Worm (Caenorhabditis elegans) whole organism, mixed stage, embryonic: Measurements from ENCODE around the gene D1054.19.

Source experiments
- M03D4.4 ChIP-seq: sonication (generic microtip); optimal IDR thresholded peaks from 2 replicates; lab custom pipeline; 2017; ENCODE audit warnings: mild to moderate bottlenecking, missing genetic modification characterization, missing compliant biosample characterization
- bed-3 ChIP-seq: fragments of 200-800 bp; sonication (Bioruptor generic); optimal IDR thresholded peaks from 3 replicates; lab custom pipeline; 2018; ENCODE audit warnings: mild to moderate bottlenecking, missing genetic modification characterization, moderate library complexity, missing compliant biosample characterization
- blmp-1 ChIP-seq: fragments of 150-350 bp; optimal IDR thresholded peaks from 2 replicates; lab custom pipeline; 2014; ENCODE audit warnings: missing biosample characterization, missing genetic modification characterization
- ceh-43 ChIP-seq: fragments of 200-800 bp; sonication (Bioruptor generic); optimal IDR thresholded peaks from 2 replicates; lab custom pipeline; 2018; ENCODE audit warnings: mild to moderate bottlenecking, missing genetic modification characterization, moderate library complexity, missing compliant biosample characterization
- ceh-83 ChIP-seq: fragments of 200-800 bp; sonication (Bioruptor generic); optimal IDR thresholded peaks from 2 replicates; lab custom pipeline; 2018; ENCODE audit warnings: mild to moderate bottlenecking, missing genetic modification characterization, missing compliant biosample characterization
- ces-1 ChIP-seq: fragments of 150-350 bp; optimal IDR thresholded peaks from 2 replicates; lab custom pipeline; 2014; ENCODE audit warnings: missing biosample characterization, missing genetic modification reagents, missing genetic modification characterization
- cnd-1 ChIP-seq: fragments of 200-800 bp; sonication (Bioruptor generic); optimal IDR thresholded peaks from 2 replicates; lab custom pipeline; 2018; ENCODE audit warnings: mild to moderate bottlenecking, missing genetic modification characterization, missing compliant biosample characterization
- elt-1 ChIP-seq: sonication (generic microtip); optimal IDR thresholded peaks from 2 replicates; lab custom pipeline; 2017; ENCODE audit warnings: missing genetic modification characterization, mild to moderate bottlenecking, missing compliant biosample characterization, antibody characterized with exemption, moderate library complexity, borderline replicate concordance; ENCODE audit not compliant: insufficient read depth
- elt-3 ChIP-seq: fragments of 150-350 bp; optimal IDR thresholded peaks from 2 replicates; lab custom pipeline; 2014; ENCODE audit warnings: missing biosample characterization, missing genetic modification characterization
- flh-1 ChIP-seq: fragments of 200-800 bp; sonication (Bioruptor generic); optimal IDR thresholded peaks from 2 replicates; lab custom pipeline; 2018; ENCODE audit warnings: mild to moderate bottlenecking, missing genetic modification characterization, moderate library complexity, missing compliant biosample characterization
- ham-2 ChIP-seq: fragments of 200-800 bp; sonication (Bioruptor generic); optimal IDR thresholded peaks from 2 replicates; lab custom pipeline; 2018; ENCODE audit warnings: mild to moderate bottlenecking, missing genetic modification characterization, missing compliant biosample characterization
- hlh-1 ChIP-seq: fragments of 150-350 bp; optimal IDR thresholded peaks from 2 replicates; lab custom pipeline; 2014; ENCODE audit warnings: missing biosample characterization, missing genetic modification reagents, missing genetic modification characterization
- lin-13 ChIP-seq: fragments of 150-350 bp; optimal IDR thresholded peaks from 2 replicates; lab custom pipeline; 2014; ENCODE audit warnings: missing biosample characterization, missing genetic modification characterization
- mab-5 ChIP-seq: fragments of 150-350 bp; optimal IDR thresholded peaks from 2 replicates; lab custom pipeline; 2014; ENCODE audit warnings: missing biosample characterization, missing genetic modification characterization
- mep-1 ChIP-seq: fragments of 150-350 bp; optimal IDR thresholded peaks from 2 replicates; lab custom pipeline; 2017; ENCODE audit warnings: missing biosample characterization, missing genetic modification reagents, missing genetic modification characterization, inconsistent platforms
- mls-2 ChIP-seq: sonication (generic microtip); optimal IDR thresholded peaks from 2 replicates; lab custom pipeline; 2016; ENCODE audit warnings: mild to moderate bottlenecking, missing genetic modification characterization, moderate library complexity, missing compliant biosample characterization
- nhr-12 ChIP-seq: fragments of 150-350 bp; optimal IDR thresholded peaks from 2 replicates; lab custom pipeline; 2014; ENCODE audit warnings: missing biosample characterization, missing genetic modification characterization
- nhr-2 ChIP-seq: fragments of 150-350 bp; optimal IDR thresholded peaks from 2 replicates; lab custom pipeline; 2014; ENCODE audit warnings: missing biosample characterization, missing genetic modification characterization
- nhr-237 ChIP-seq: fragments of 150-350 bp; optimal IDR thresholded peaks from 2 replicates; lab custom pipeline; 2014; ENCODE audit warnings: missing biosample characterization, missing genetic modification characterization
- nhr-28 ChIP-seq: fragments of 150-350 bp; optimal IDR thresholded peaks from 2 replicates; lab custom pipeline; 2014; ENCODE audit warnings: missing biosample characterization, missing genetic modification characterization
- nhr-76 ChIP-seq: sonication (generic microtip); optimal IDR thresholded peaks from 2 replicates; lab custom pipeline; 2017; ENCODE audit warnings: missing biosample characterization, missing genetic modification characterization
- pha-4 ChIP-seq: fragments of 150-350 bp; optimal IDR thresholded peaks from 2 replicates; lab custom pipeline; 2018; ENCODE audit warnings: missing biosample characterization, missing genetic modification reagents, missing genetic modification characterization
- snpc-4 ChIP-seq: fragments of 150-350 bp; optimal IDR thresholded peaks from 2 replicates; lab custom pipeline; 2014; ENCODE audit warnings: missing biosample characterization, missing genetic modification characterization
- sptf-1 ChIP-seq: sonication (generic microtip); optimal IDR thresholded peaks from 2 replicates; lab custom pipeline; 2017; ENCODE audit warnings: mild to moderate bottlenecking, missing genetic modification characterization, moderate library complexity, missing compliant biosample characterization
- tbx-8 ChIP-seq: fragments of 200-800 bp; sonication (Bioruptor generic); optimal IDR thresholded peaks from 2 replicates; lab custom pipeline; 2018; ENCODE audit warnings: mild to moderate bottlenecking, missing genetic modification characterization, moderate library complexity, missing compliant biosample characterization
- unc-120 ChIP-seq: sonication (generic microtip); optimal IDR thresholded peaks from 2 replicates; lab custom pipeline; 2017; ENCODE audit warnings: missing genetic modification characterization, missing compliant biosample characterization; ENCODE audit not compliant: poor library complexity, severe bottlenecking
- unc-39 ChIP-seq: fragments of 150-350 bp; optimal IDR thresholded peaks from 2 replicates; lab custom pipeline; 2014; ENCODE audit warnings: missing biosample characterization, missing genetic modification characterization
- unc-62 ChIP-seq: fragments of 150-350 bp; optimal IDR thresholded peaks from 2 replicates; lab custom pipeline; 2014; ENCODE audit warnings: missing biosample characterization, missing genetic modification reagents, missing genetic modification characterization
- zip-8 ChIP-seq: fragments of 150-350 bp; optimal IDR thresholded peaks from 2 replicates; lab custom pipeline; 2014; ENCODE audit warnings: missing biosample characterization, missing genetic modification characterization
- ztf-11 ChIP-seq: fragments of 150-350 bp; optimal IDR thresholded peaks from 2 replicates; lab custom pipeline; 2014; ENCODE audit warnings: missing biosample characterization, missing genetic modification characterization

The D1054.19 gene

ce11 chrV:10795494-10795893 is at the start of gene D1054.19:
TSS of gene D1054.19 (plus strand) at chrV:10795794.
- no peak for TF ChIP-seq ceh-83 (GFP tag; lab: Kevin White, UChicago)
- no peak for TF ChIP-seq blmp-1 (tag; lab: Kevin White, UChicago)
- TF ChIP-seq ztf-11 (tag; lab: Kevin White, UChicago): no peak
- TF ChIP-seq cnd-1: no peak
- no peak for TF ChIP-seq mab-5 (tag; lab: Kevin White, UChicago)
- TF ChIP-seq lin-13 (tag; lab: Kevin White, UChicago): no peak

DNA sequence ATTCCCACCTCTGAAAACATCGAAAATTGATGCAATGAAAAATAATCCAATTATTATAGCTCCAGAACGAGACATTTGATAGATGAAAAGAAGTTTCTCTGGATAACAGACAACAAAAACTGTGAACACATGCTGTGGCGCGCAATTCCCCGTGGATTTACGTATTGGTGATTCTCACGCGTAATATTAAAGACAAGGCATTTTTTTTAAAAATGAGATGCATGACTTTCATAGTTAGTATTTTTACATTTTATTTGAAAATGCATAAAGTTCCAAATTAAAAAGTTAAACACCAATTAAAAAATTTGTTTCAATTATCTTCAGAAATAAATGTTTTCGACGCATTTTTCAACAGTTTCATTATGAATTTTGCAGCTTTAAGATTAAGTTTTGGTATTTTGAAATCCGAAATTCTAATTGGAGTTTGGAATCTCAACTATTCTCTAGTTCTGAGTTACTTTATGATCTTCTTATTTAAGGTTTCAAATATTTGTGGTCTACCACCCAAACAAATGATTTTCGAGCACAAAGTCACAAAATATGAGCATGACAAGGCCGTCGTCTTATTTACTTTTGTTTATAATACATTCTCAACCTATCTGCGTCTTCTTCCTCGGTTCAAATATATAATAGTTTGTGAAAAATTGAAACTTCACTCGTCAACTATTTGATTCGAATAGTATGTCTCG is 48.2 kb upstream of the D1054.19 start, which contains the start of the genes selt-1.2 and F28H7.2:
TSS of gene selt-1.2 (minus strand) at position 101 of the 689 bp plus-strand sequence.
TSS of gene F28H7.2 (plus strand) at position 639 of the 689 bp plus-strand sequence.
- no peak for TF ChIP-seq elt-3 (tag; lab: Kevin White, UChicago)
- no peak for TF ChIP-seq nhr-12 (tag; lab: Kevin White, UChicago)
- TF ChIP-seq nhr-28 (tag; lab: Kevin White, UChicago): no peak
- no peak for TF ChIP-seq sptf-1 (tag; lab: Kevin White, UChicago)
- TF ChIP-seq M03D4.4 (tag; lab: Kevin White, UChicago): no peak
- TF ChIP-seq bed-3: no peak
- TF ChIP-seq flh-1: no peak
- TF ChIP-seq nhr-76 (tag; lab: Kevin White, UChicago): no peak

- TF ChIP-seq nhr-2 (tag; lab: Kevin White, UChicago) (no peak), ztf-11 (tag; lab: Kevin White, UChicago) (no peak), tbx-8 (GFP tag; lab: Kevin White, UChicago) (no peak)
Observed at ce11 chrV:10750630-10751029, 45.0 kb upstream of the D1054.19 start, which contains the start of gene F28H7.3. TSS of gene F28H7.3 (minus strand) at chrV:10750788.

ce11 chrV:10754050-10754449 is 41.5 kb upstream of the D1054.19 start, which contains the start of gene F28H7.7:
TSS of gene F28H7.7 (minus strand) at chrV:10754150.
- TF ChIP-seq nhr-12 (tag; lab: Kevin White, UChicago): no peak
- no peak for TF ChIP-seq ham-2
- no peak for TF ChIP-seq unc-120 (tag; lab: Kevin White, UChicago)
- TF ChIP-seq pha-4 (tag; lab: Kevin White, UChicago): no peak
- TF ChIP-seq mab-5 (tag; lab: Kevin White, UChicago): no peak
- no peak for TF ChIP-seq tbx-8 (GFP tag; lab: Kevin White, UChicago)
- TF ChIP-seq mep-1 (tag; lab: Kevin White, UChicago): no peak
- no peak for TF ChIP-seq elt-1 (tag; lab: Kevin White, UChicago)
- no peak for TF ChIP-seq ztf-11 (tag; lab: Kevin White, UChicago)
- TF ChIP-seq cnd-1: no peak
- TF ChIP-seq zip-8: no peak
- no peak for TF ChIP-seq nhr-237 (tag; lab: Kevin White, UChicago)
- TF ChIP-seq hlh-1 (tag; lab: Kevin White, UChicago): no peak

DNA sequence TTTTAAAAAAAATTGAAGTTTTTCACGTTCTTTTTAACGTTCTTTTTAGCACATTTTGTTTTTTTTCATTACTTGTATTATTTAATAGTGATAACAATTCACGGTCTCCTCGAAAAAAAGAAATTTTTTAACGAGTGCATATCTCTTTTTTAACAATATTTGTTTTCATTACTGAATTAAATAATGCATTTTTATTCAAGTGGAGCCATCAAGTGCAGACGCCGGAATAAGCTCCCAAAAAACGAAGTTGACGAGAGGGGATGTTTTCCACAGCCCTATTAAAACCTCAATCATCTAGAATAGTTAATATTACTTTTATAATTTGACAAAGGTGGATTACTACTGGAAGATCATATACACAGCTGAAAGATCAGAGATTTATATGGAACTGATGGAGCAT is 38.9 kb upstream of the D1054.19 start, which contains the start of gene irld-6:
TSS of gene irld-6 (minus strand) at position 101 of the 400 bp plus-strand sequence.
- TF ChIP-seq mls-2 (tag; lab: Kevin White, UChicago) (no peak), flh-1 (no peak), nhr-12 (tag; lab: Kevin White, UChicago) (no peak), unc-39 (tag; lab: Kevin White, UChicago) (no peak), snpc-4 (tag; lab: Kevin White, UChicago) (no peak), unc-62 (no peak)

DNA sequence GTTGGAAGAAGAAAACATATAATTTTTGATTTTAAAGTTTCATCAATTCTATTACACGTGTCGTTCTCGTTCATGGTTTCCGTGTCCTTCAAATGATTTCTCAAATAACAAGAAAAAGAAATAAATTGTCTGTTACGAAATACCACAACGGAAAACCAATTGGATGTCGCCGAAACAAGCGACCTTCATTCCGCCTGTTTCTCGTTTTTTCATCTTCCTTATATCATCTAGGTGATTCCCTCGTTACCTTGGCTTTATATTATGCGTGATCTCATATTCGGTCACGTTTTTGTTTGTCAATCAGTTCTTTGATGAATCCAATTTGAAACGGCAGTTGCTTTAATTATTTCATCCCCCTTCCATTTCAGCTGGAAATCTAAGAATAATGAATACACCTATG is 38.5 kb upstream of the D1054.19 start:
- TF ChIP-seq bed-3: no peak
- no peak for TF ChIP-seq snpc-4 (tag; lab: Kevin White, UChicago)
- no peak for TF ChIP-seq mab-5 (tag; lab: Kevin White, UChicago)
- TF ChIP-seq nhr-28 (tag; lab: Kevin White, UChicago): no peak
- no peak for TF ChIP-seq blmp-1 (tag; lab: Kevin White, UChicago)
- TF ChIP-seq lin-13 (tag; lab: Kevin White, UChicago): no peak
- TF ChIP-seq ces-1 (GFP tag; lab: Kevin White, UChicago): no peak
- TF ChIP-seq unc-120 (tag; lab: Kevin White, UChicago): no peak
- TF ChIP-seq ztf-11 (tag; lab: Kevin White, UChicago): no peak
- TF ChIP-seq flh-1: no peak
- TF ChIP-seq sptf-1 (tag; lab: Kevin White, UChicago): no peak
- no peak for TF ChIP-seq zip-8
- TF ChIP-seq pha-4 (tag; lab: Kevin White, UChicago): no peak
- no peak for TF ChIP-seq cnd-1
- no peak for TF ChIP-seq ceh-43 (GFP tag; lab: Kevin White, UChicago)
- TF ChIP-seq mep-1 (tag; lab: Kevin White, UChicago): no peak
- TF ChIP-seq elt-1 (tag; lab: Kevin White, UChicago): no peak
